Worm (Caenorhabditis elegans): Measurements from ENCODE around the gene lgx-1.

Gene lgx-1

DNA sequence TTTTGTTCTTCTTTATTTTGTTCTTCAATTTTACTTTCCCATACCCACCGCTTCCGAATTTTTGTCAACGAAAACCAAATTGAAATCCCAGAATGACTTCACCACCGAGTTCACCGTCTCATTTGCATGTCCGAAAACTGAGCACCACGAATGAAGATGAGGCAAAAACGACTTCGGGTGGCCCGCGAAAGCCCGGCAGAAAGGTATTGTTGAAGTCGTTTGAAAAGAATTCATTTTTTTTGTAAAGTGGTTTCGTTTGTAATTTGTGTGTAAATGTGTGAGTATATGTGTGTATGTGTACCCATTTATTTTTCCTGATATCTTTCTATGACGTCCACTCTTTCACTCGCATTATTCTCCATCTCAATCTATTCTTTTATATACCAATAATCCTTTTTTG is 19.6 kb upstream of the lgx-1 start, which contains the start of gene C38C5.1:
TSS of gene C38C5.1 (plus strand) at position 90 of the 400 bp plus-strand sequence.
- TF ChIP-seq atf-7 (tag; optimal IDR thresholded peaks at IDR 0.05) (no peak), F22D6.2 (tag; optimal IDR thresholded peaks at IDR 0.05) (no peak), lsl-1 (GFP tag; optimal IDR thresholded peaks at IDR 0.05) (no peak), ztf-18 (tag; optimal IDR thresholded peaks at IDR 0.05) (no peak), mxl-1 (tag; optimal IDR thresholded peaks at IDR 0.05) (no peak), tlf-1 (GFP tag; optimal IDR thresholded peaks at IDR 0.05) (no peak), rec-8 (tag; optimal IDR thresholded peaks at IDR 0.05) (no peak), efl-1 (GFP tag; optimal IDR thresholded peaks at IDR 0.05) (no peak), lsy-27 (tag; optimal IDR thresholded peaks at IDR 0.05; ENCODE audit: borderline replicate concordance, insufficient read depth) (no peak), lag-1 (GFP tag; IDR thresholded peaks at IDR 0.05) (no peak), Y53G8AR.9 (GFP tag; conservative IDR thresholded peaks at IDR 0.05) (no peak), lir-1 (GFP tag; conservative IDR thresholded peaks at IDR 0.05) (no peak), madf-3 (GFP tag; IDR thresholded peaks at IDR 0.05) (no peak), madf-10 (tag; optimal IDR thresholded peaks at IDR 0.05) (no peak)

DNA sequence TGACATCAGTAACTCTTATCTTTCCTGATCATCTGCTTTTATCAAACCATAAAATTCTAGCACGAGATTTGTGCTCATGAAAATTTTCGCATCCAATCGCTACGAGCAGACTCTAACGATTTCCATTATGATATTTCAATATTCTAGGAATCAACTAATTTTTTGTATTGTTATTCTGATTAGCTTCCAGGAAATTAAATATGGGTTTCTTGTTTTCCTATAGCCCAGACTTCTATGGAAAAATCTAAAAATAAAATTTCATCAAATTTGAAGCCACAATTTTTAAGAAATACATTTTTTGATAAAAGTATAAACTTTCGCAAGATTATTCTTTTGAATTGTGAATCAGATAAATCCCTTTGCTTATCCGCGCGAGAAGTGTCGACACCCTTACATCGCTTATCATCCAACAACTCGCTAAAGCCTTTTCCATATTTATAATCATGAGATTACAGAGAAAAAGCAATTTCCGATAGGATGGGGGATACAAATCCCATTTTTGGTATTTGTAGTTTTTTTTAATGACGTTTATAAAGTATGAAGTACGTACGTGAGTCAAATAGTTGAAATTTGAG is 16.8 kb upstream of the lgx-1 start:
- TF ChIP-seq ceh-40 (GFP tag; IDR thresholded peaks at IDR 0.05) (no peak), B0035.1 (tag; optimal IDR thresholded peaks at IDR 0.05) (no peak), lir-1 (GFP tag; conservative IDR thresholded peaks at IDR 0.05) (no peak), lsy-27 (tag; optimal IDR thresholded peaks at IDR 0.05; ENCODE audit: borderline replicate concordance, insufficient read depth) (no peak), bed-2 (GFP tag; IDR thresholded peaks at IDR 0.05) (no peak), tbx-9 (tag; optimal IDR thresholded peaks at IDR 0.05; ENCODE audit: borderline replicate concordance) (no peak), Y53G8AR.9 (GFP tag; conservative IDR thresholded peaks at IDR 0.05) (no peak), Y56A3A.18 (GFP tag; IDR thresholded peaks at IDR 0.05) (no peak), ztf-22 (GFP tag; optimal IDR thresholded peaks at IDR 0.05) (no peak), let-607 (tag; optimal IDR thresholded peaks at IDR 0.05) (no peak)

DNA sequence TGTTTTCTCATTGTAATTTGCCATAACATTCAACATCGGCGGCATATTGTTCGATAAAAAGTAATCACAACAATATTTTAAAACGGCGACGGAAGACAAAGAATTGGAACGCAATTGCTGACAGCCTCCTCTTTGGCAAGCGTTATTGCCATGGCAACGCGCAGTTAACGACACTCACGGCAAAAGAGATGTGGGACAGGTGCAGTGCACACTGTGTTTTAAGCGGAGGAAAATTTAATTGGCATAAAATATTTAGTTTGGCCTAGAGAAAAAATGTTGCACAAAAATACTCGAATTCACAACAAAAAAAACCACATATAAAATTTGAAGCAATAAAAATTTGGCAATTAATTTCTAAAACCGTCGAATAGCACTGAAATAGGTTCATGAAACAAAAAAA is 14.3 kb upstream of the lgx-1 start, which contains the start of gene ifta-1:
TSS of gene ifta-1 (minus strand) at position 101 of the 400 bp plus-strand sequence.
- TF ChIP-seq attf-5 (GFP tag; optimal IDR thresholded peaks at IDR 0.05) (no peak), lin-40 (tag; optimal IDR thresholded peaks at IDR 0.05) (no peak)

DNA sequence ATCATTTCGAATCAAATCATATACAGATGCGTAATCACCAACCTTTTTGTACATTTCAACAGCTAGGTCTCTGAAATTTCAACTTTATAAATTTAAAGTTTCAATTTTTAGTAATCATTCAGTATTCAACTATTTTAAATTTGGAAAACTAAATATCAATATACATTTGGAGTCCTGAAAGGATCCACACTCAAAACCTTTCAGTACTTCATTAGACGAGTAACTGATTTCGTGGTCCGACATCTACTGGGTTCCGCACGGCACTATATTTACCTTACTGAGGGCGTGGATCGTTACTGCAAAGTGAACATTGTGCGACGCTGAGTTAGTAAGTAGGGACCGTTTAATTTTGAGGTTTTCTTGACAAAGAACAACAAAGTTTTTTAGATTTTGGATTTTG is 9.5 kb upstream of the lgx-1 start:
- TF ChIP-seq egl-18 (GFP tag; IDR thresholded peaks at IDR 0.05) (no peak), snpc-4 (GFP tag; optimal IDR thresholded peaks at IDR 0.05) (peak; percentile 18), snpc-4 (tag; optimal IDR thresholded peaks at IDR 0.05) (peak in 2 of 4 experiments; percentile 50 to 69), nhr-179 (tag; optimal IDR thresholded peaks at IDR 0.05) (no peak), ceh-58 (GFP tag; IDR thresholded peaks at IDR 0.05) (no peak), lin-26 (GFP tag; IDR thresholded peaks at IDR 0.05) (no peak), snpc-1.1 (tag; optimal IDR thresholded peaks at IDR 0.05; ENCODE audit: insufficient read depth) (peak; percentile 84)

DNA sequence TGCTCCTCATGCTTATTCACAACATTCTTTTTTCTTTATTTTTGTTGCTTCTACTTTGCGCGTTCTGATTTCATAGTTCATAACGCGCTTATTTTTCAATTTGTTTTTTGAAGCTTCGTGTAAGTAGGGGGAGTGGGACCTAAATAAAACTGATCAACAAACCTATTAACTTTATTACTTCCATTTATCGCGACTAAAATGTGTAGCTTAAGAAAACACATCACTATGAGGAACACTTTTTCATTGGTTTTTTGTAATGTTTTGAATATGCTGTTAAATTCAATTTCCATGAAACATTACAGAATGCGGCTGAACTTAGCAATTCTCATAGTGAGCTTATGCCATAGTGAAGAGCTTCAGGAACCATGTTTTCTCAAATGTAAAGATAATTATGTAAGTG is 5.3 kb upstream of the lgx-1 start, which contains the start of gene C54G7.1:
TSS of gene C54G7.1 (plus strand) at position 301 of the 400 bp plus-strand sequence.
- no peak for TF ChIP-seq him-1 (tag; optimal IDR thresholded peaks at IDR 0.05)
- no peak for TF ChIP-seq ccch-3 (GFP tag; optimal IDR thresholded peaks at IDR 0.05)
- no peak for TF ChIP-seq tbp1 (GFP tag; optimal IDR thresholded peaks at IDR 0.05)
- TF ChIP-seq ceh-91 (GFP tag; IDR thresholded peaks at IDR 0.05) = no peak
- no peak for TF ChIP-seq nhr-179 (tag; optimal IDR thresholded peaks at IDR 0.05)
- no peak for TF ChIP-seq ama-1 (optimal IDR thresholded peaks at IDR 0.05)
- TF ChIP-seq ama-1 (GFP tag; optimal IDR thresholded peaks at IDR 0.05) = no peak
- no peak for TF ChIP-seq F22D6.2 (tag; optimal IDR thresholded peaks at IDR 0.05)
- TF ChIP-seq atf-7 (tag; optimal IDR thresholded peaks at IDR 0.05) = no peak
- TF ChIP-seq attf-3 (GFP tag; conservative IDR thresholded peaks at IDR 0.05) = no peak
- no peak for TF ChIP-seq lin-54 (GFP tag; optimal IDR thresholded peaks at IDR 0.05)
- no peak for TF ChIP-seq ceh-27 (GFP tag; optimal IDR thresholded peaks at IDR 0.05)
- no peak for TF ChIP-seq ZK185.1 (tag; optimal IDR thresholded peaks at IDR 0.05; ENCODE audit: poor library complexity, severe bottlenecking)
- TF ChIP-seq snpc-3.4 (tag; optimal IDR thresholded peaks at IDR 0.05) = no peak
- TF ChIP-seq zim-3 (tag; optimal IDR thresholded peaks at IDR 0.05) = no peak
